Fruit fly (Drosophila melanogaster): ENCODE results near the gene Lsp1gamma.

Gene Lsp1gamma

dm6 chr3L:90885-91284, 24.7 kb downstream of the Lsp1gamma start (continued):
- TF ChIP-seq CG6791 (GFP tag; IDR thresholded peaks at IDR 0.05; ENCODE audit: partially characterized antibody) = peak; percentile 59; the same call in 1 of the 3 replicates
- peak; percentile 74; the same call in 2 of the 3 replicates for TF ChIP-seq HLH4C (GFP tag; IDR thresholded peaks at IDR 0.05; ENCODE audit: partially characterized antibody)

- TF ChIP-seq CG16815 (GFP tag; optimal IDR thresholded peaks at IDR 0.05) (no peak), CG7839 (tag; optimal IDR thresholded peaks at IDR 0.05) (no peak), mirr (GFP tag; optimal IDR thresholded peaks at IDR 0.05) (peak; percentile 78), danr (GFP tag; IDR thresholded peaks at IDR 0.05) (no peak), kni (GFP tag; optimal IDR thresholded peaks at IDR 0.05) (peak; percentile 23), eve (GFP tag; optimal IDR thresholded peaks at IDR 0.05) (no peak), HLH3B (GFP tag; IDR thresholded peaks at IDR 0.05) (0 out of 2 replicates have a peak, but pooled peaks have one; percentile 10), CG4360 (GFP tag; IDR thresholded peaks at IDR 0.05) (0 out of 2 replicates have a peak, but pooled peaks have one; percentile 44), CG12104 (GFP tag; optimal IDR thresholded peaks at IDR 0.05) (no peak), Oaz (GFP tag; IDR thresholded peaks at IDR 0.05) (no peak), CG4820 (GFP tag; optimal IDR thresholded peaks at IDR 0.05) (no peak), NFAT (GFP tag; IDR thresholded peaks at IDR 0.05) (0 out of 2 replicates have a peak, but pooled peaks have one; percentile 18), CG1024 (GFP tag; IDR thresholded peaks at IDR 0.05) (no peak), CG15479 (GFP tag; optimal IDR thresholded peaks at IDR 0.05) (no peak), CoRest (tag; optimal IDR thresholded peaks at IDR 0.05) (no peak), sug (tag; optimal IDR thresholded peaks at IDR 0.05) (peak; percentile 69), Mes4 (GFP tag; optimal IDR thresholded peaks at IDR 0.05) (no peak), crol (GFP tag; IDR thresholded peaks at IDR 0.05) (peak; percentile 85), Atf-2 (GFP tag; optimal IDR thresholded peaks at IDR 0.05) (no peak), CG31224 (GFP tag; IDR thresholded peaks at IDR 0.05) (no peak), tup (GFP tag; optimal IDR thresholded peaks at IDR 0.05) (no peak), CG9932 (GFP tag; IDR thresholded peaks at IDR 0.05) (0 out of 2 replicates have a peak, but pooled peaks have one; percentile 24), CG8290 (GFP tag; optimal IDR thresholded peaks at IDR 0.05) (no peak), CG8290 (tag; optimal IDR thresholded peaks at IDR 0.05) (peak in 1 of 2 experiments; percentile 40), Dll (GFP tag; IDR thresholded peaks at IDR 0.05; ENCODE audit: partially characterized antibody) (no peak), CG32532 (GFP tag; IDR thresholded peaks at IDR 0.05) (peak; percentile 11; the same call in 1 of the 2 replicates), CG10267 (tag; optimal IDR thresholded peaks at IDR 0.05) (no peak), Hr51 (GFP tag; optimal IDR thresholded peaks at IDR 0.05) (no peak), CG10979 (tag; optimal IDR thresholded peaks at IDR 0.05) (no peak), gsb-n (tag; optimal IDR thresholded peaks at IDR 0.05) (no peak), B-H2 (GFP tag; optimal IDR thresholded peaks at IDR 0.05) (peak; percentile 16), twi (tag; optimal IDR thresholded peaks at IDR 0.05) (peak; percentile 33), CG17359 (tag; optimal IDR thresholded peaks at IDR 0.05) (no peak), yki (optimal IDR thresholded peaks at IDR 0.05) (no peak), sd (tag; optimal IDR thresholded peaks at IDR 0.05) (peak; percentile 86), Taf1 (GFP tag; IDR thresholded peaks at IDR 0.05) (no peak), CG15514 (GFP tag; optimal IDR thresholded peaks at IDR 0.05) (peak; percentile 23), zfh1 (GFP tag; IDR thresholded peaks at IDR 0.05) (no peak), odd (GFP tag; optimal IDR thresholded peaks at IDR 0.05) (no peak), GATAe (GFP tag; conservative IDR thresholded peaks at IDR 0.05) (no peak), da (GFP tag; optimal IDR thresholded peaks at IDR 0.05) (no peak), amos (GFP tag; IDR thresholded peaks at IDR 0.05; ENCODE audit: partially characterized antibody) (no peak), bigmax (GFP tag; optimal IDR thresholded peaks at IDR 0.05) (no peak), CG10543 (GFP tag; optimal IDR thresholded peaks at IDR 0.05) (peak; percentile 61), aop (GFP tag; IDR thresholded peaks at IDR 0.05) (no peak), Fer1 (GFP tag; optimal IDR thresholded peaks at IDR 0.05) (no peak), CG5245 (GFP tag; optimal IDR thresholded peaks at IDR 0.05) (no peak), CG16863 (GFP tag; optimal IDR thresholded peaks at IDR 0.05) (no peak)
These were observed 25.7 kb downstream of the Lsp1gamma start for dm6 chr3L:91933-92332.

Data from whole organism, embryonic.